Worm (Caenorhabditis elegans): ENCODE data around the gene srh-266.

DNA sequence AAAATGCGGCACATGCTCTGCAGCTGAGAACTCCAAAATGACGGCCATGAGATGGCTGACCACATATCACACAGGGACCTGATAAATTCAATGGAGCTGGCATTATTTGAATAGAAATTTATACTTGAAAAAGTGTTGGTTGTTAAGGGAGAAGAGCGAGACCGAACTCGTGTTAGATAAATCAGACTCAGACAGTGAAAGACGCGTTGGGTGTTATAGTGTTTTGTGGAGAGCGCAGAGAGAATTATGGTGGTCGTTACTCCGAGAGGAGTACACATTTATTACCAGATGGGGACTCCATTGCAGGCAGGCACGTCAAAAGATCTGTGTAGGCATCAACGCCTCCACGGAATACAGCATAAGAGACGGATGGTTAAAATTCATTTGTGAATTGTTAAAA lies 21.8 kb upstream of the srh-266 start, which contains the start of gene nhr-190:
- TF ChIP-seq ama-1 (optimal IDR thresholded peaks at IDR 0.05) (no peak), nhr-11 (tag; optimal IDR thresholded peaks at IDR 0.05) (no peak), alr-1 (tag; optimal IDR thresholded peaks at IDR 0.05) (no peak), blmp-1 (tag; optimal IDR thresholded peaks at IDR 0.05; ENCODE audit: insufficient read depth) (no peak)

Measured in whole organism, L2 larva.